Worm (Caenorhabditis elegans) whole organism, L3 larva: ENCODE results near the gene clec-147.

ENCODE experiments used
- ama-1 ChIP-seq: fragments of 150-350 bp; optimal IDR thresholded peaks from 2 replicates; lab custom pipeline; 2018
- egl-27 ChIP-seq: sonication (generic microtip); optimal IDR thresholded peaks from 4 replicates; lab custom pipeline; 2017; ENCODE audit warnings: missing biosample characterization, missing genetic modification reagents, missing genetic modification characterization
- lin-15B ChIP-seq: fragments of 150-350 bp; optimal IDR thresholded peaks from 2 replicates; lab custom pipeline; 2014; ENCODE audit warnings: missing biosample characterization, missing genetic modification characterization

- peak; percentile 9 for TF ChIP-seq lin-15B
- TF ChIP-seq ama-1 (lab: Kevin White, UChicago), result no peak
- no peak for TF ChIP-seq egl-27 (tag; lab: Kevin White, UChicago)
These were observed 48.2 kb downstream of the clec-147 start, which contains the start of gene vnut-1 for ce11 chrII:14489407-14489806.
